Fruit fly (Drosophila melanogaster) whole organism, embryonic: ENCODE data around the gene sals.
A peak's percentile ranks its signal among the peaks of the same experiment; 100 is the strongest.

Experiments used
- ATbp ChIP-seq: fragments of 200-800 bp; sonication (Bioruptor generic); optimal IDR thresholded peaks from 2 replicates; lab custom pipeline; 2017; ENCODE audit warnings: missing biosample characterization, mild to moderate bottlenecking, missing genetic modification characterization, missing genetic modification reagents
- Adf1 ChIP-seq: fragments of 200-800 bp; sonication (Bioruptor generic); IDR thresholded peaks from 2 replicates; pipeline ENCODE4 v1.3.6; 2022; ENCODE audit warnings: missing biosample characterization, missing genetic modification characterization
- CG10462 ChIP-seq: fragments of 200-800 bp; sonication (Bioruptor generic); optimal IDR thresholded peaks from 2 replicates; lab custom pipeline; 2016; ENCODE audit warnings: missing biosample characterization, missing genetic modification characterization
- CG12769 ChIP-seq: fragments of 200-800 bp; sonication (Bioruptor generic); optimal IDR thresholded peaks from 2 replicates; lab custom pipeline; 2019; ENCODE audit warnings: missing biosample characterization, mild to moderate bottlenecking, missing genetic modification characterization, moderate library complexity
- CG13296 ChIP-seq: fragments of 200-800 bp; sonication (Bioruptor generic); optimal IDR thresholded peaks from 3 replicates; lab custom pipeline; 2018; ENCODE audit warnings: missing biosample characterization, mild to moderate bottlenecking, missing genetic modification characterization
- CG13894 ChIP-seq: fragments of 200-800 bp; sonication (Bioruptor generic); optimal IDR thresholded peaks from 3 replicates; lab custom pipeline; 2018; ENCODE audit warnings: missing biosample characterization, mild to moderate bottlenecking, missing genetic modification characterization, moderate library complexity
- CG15011 ChIP-seq: fragments of 200-800 bp; sonication (Bioruptor generic); optimal IDR thresholded peaks from 3 replicates; lab custom pipeline; 2018; ENCODE audit warnings: missing biosample characterization, mild to moderate bottlenecking, missing genetic modification characterization
- CG16779 ChIP-seq: fragments of 200-800 bp; sonication (Bioruptor generic); IDR thresholded peaks from 2 replicates; pipeline ENCODE4 v1.3.6; 2022; ENCODE audit warnings: missing biosample characterization, missing genetic modification characterization
- CG17385 ChIP-seq: fragments of 200-800 bp; sonication (Bioruptor generic); optimal IDR thresholded peaks from 3 replicates; lab custom pipeline; 2018; ENCODE audit warnings: missing biosample characterization, mild to moderate bottlenecking, missing genetic modification characterization
- CG2202 ChIP-seq: fragments of 200-800 bp; sonication (Bioruptor generic); optimal IDR thresholded peaks from 2 replicates; lab custom pipeline; 2018; ENCODE audit warnings: missing biosample characterization, mild to moderate bottlenecking, missing genetic modification characterization
- CG2678 ChIP-seq: fragments of 200-800 bp; sonication (Bioruptor generic); optimal IDR thresholded peaks from 3 replicates; lab custom pipeline; 2019; ENCODE audit warnings: missing biosample characterization, mild to moderate bottlenecking, missing genetic modification characterization, moderate library complexity
- CG2712 ChIP-seq: fragments of 200-800 bp; optimal IDR thresholded peaks from 3 replicates; lab custom pipeline; 2019; ENCODE audit warnings: missing biosample characterization, mild to moderate bottlenecking, missing genetic modification characterization, moderate library complexity
- CG32772 ChIP-seq: fragments of 200-800 bp; sonication (Bioruptor generic); IDR thresholded peaks from 2 replicates; pipeline ENCODE4 v1.3.6; 2022; ENCODE audit warnings: missing biosample characterization, missing genetic modification characterization
- CG42726 ChIP-seq: fragments of 200-800 bp; sonication (Bioruptor generic); IDR thresholded peaks from 2 replicates; pipeline ENCODE4 v1.3.6; 2022; ENCODE audit warnings: missing biosample characterization, missing genetic modification characterization; ENCODE audit not compliant: partially characterized antibody
- CG4707 ChIP-seq: fragments of 200-800 bp; sonication (Bioruptor generic); optimal IDR thresholded peaks from 2 replicates; lab custom pipeline; 2018; ENCODE audit warnings: missing biosample characterization, mild to moderate bottlenecking, missing genetic modification characterization, moderate library complexity
- CG5953 ChIP-seq: fragments of 200-800 bp; sonication (Bioruptor generic); IDR thresholded peaks from 2 replicates; pipeline ENCODE4 v1.3.6; 2022; ENCODE audit warnings: missing biosample characterization, missing genetic modification characterization
- CG6272 ChIP-seq: fragments of 200-800 bp; sonication (Bioruptor generic); IDR thresholded peaks from 2 replicates; pipeline ENCODE4 v1.3.6; 2022; ENCODE audit warnings: missing biosample characterization, missing genetic modification characterization
- CG8290 ChIP-seq, 3 experiments: fragments of 200-800 bp; sonication (Bioruptor generic); optimal IDR thresholded peaks; 2 replicates each; lab custom pipeline; 2016 to 2019; ENCODE audit warnings: missing biosample characterization in 3 of 3, missing genetic modification characterization in 3 of 3, mild to moderate bottlenecking in 2 of 3, moderate library complexity in 1 of 3
- CHES-1-like ChIP-seq: fragments of 200-800 bp; sonication (Bioruptor generic); optimal IDR thresholded peaks from 2 replicates; lab custom pipeline; 2016; ENCODE audit warnings: missing biosample characterization, missing genetic modification characterization
- Chrac-16 ChIP-seq: fragments of 200-800 bp; sonication (Bioruptor generic); optimal IDR thresholded peaks from 3 replicates; lab custom pipeline; 2016; ENCODE audit warnings: missing biosample characterization, missing genetic modification characterization
- Deaf1 ChIP-seq: fragments of 200-800 bp; optimal IDR thresholded peaks from 3 replicates; lab custom pipeline; 2019; ENCODE audit warnings: missing biosample characterization, mild to moderate bottlenecking, missing genetic modification characterization, moderate library complexity
- HLH3B ChIP-seq: fragments of 200-800 bp; sonication (Bioruptor generic); IDR thresholded peaks from 2 replicates; pipeline ENCODE4 v1.3.6; 2022; ENCODE audit warnings: missing biosample characterization, missing genetic modification characterization
- Hmx ChIP-seq: fragments of 200-800 bp; sonication (Bioruptor generic); optimal IDR thresholded peaks from 2 replicates; lab custom pipeline; 2016; ENCODE audit warnings: missing biosample characterization, missing genetic modification characterization
- Hr3 ChIP-seq: fragments of 200-800 bp; sonication (Bioruptor generic); optimal IDR thresholded peaks from 3 replicates; lab custom pipeline; 2016; ENCODE audit warnings: missing biosample characterization, missing genetic modification characterization
- Hr78 ChIP-seq, 2 experiments: fragments of 200-800 bp in 1 of 2; fragments of >200 bp in 1 of 2; sonication (Bioruptor generic) in 1 of 2; optimal IDR thresholded peaks; 2 replicates each; lab custom pipeline; 2017 to 2019; ENCODE audit warnings: missing biosample characterization in 2 of 2, missing genetic modification characterization in 2 of 2, mild to moderate bottlenecking in 1 of 2, moderate library complexity in 1 of 2
- NC2α ChIP-seq: fragments of 200-800 bp; sonication (Bioruptor generic); optimal IDR thresholded peaks from 2 replicates; lab custom pipeline; 2016; ENCODE audit warnings: missing biosample characterization, missing genetic modification characterization
- NfI ChIP-seq: fragments of 200-800 bp; sonication (Bioruptor generic); optimal IDR thresholded peaks from 3 replicates; lab custom pipeline; 2018; ENCODE audit warnings: missing biosample characterization, mild to moderate bottlenecking, missing genetic modification characterization, moderate library complexity
- Opbp ChIP-seq: fragments of 200-800 bp; sonication (Bioruptor generic); IDR thresholded peaks from 3 replicates; pipeline ENCODE4 v1.3.6; 2022; ENCODE audit warnings: missing biosample characterization, missing genetic modification characterization; ENCODE audit not compliant: partially characterized antibody
- Xrp1 ChIP-seq: fragments of 200-800 bp; sonication (Bioruptor generic); IDR thresholded peaks from 2 replicates; pipeline ENCODE4 v1.3.6; 2022; ENCODE audit warnings: missing biosample characterization, missing genetic modification characterization
- ac ChIP-seq: fragments of 200-800 bp; sonication (Bioruptor generic); optimal IDR thresholded peaks from 3 replicates; lab custom pipeline; 2017; ENCODE audit warnings: missing biosample characterization, mild to moderate bottlenecking, missing genetic modification characterization
- al ChIP-seq: fragments of 200-800 bp; sonication (Bioruptor generic); IDR thresholded peaks from 2 replicates; pipeline ENCODE4 v1.3.6; 2022; ENCODE audit warnings: missing biosample characterization, missing genetic modification characterization
- bowl ChIP-seq: fragments of 200-800 bp; sonication (Bioruptor generic); IDR thresholded peaks from 2 replicates; pipeline ENCODE4 v1.3.6; 2022; ENCODE audit warnings: missing biosample characterization, missing genetic modification characterization
- cato ChIP-seq: fragments of 200-800 bp; sonication (Bioruptor generic); optimal IDR thresholded peaks from 2 replicates; lab custom pipeline; 2016; ENCODE audit warnings: missing biosample characterization, missing genetic modification characterization, borderline replicate concordance
- caup ChIP-seq: fragments of 200-800 bp; sonication (Bioruptor generic); optimal IDR thresholded peaks from 3 replicates; lab custom pipeline; 2017; ENCODE audit warnings: missing biosample characterization, mild to moderate bottlenecking, missing genetic modification characterization, moderate library complexity; ENCODE audit not compliant: severe bottlenecking
- cwo ChIP-seq: fragments of 200-800 bp; sonication (Bioruptor generic); optimal IDR thresholded peaks from 3 replicates; lab custom pipeline; 2017; ENCODE audit warnings: missing biosample characterization, missing genetic modification characterization, mild to moderate bottlenecking, moderate library complexity, missing genetic modification reagents
- dysf ChIP-seq: fragments of 200-800 bp; sonication (Bioruptor generic); IDR thresholded peaks from 3 replicates; pipeline ENCODE4 v1.3.6; 2022; ENCODE audit warnings: missing biosample characterization, missing genetic modification characterization
- esg ChIP-seq: fragments of 200-800 bp; sonication (Bioruptor generic); conservative IDR thresholded peaks from 2 replicates; pipeline ENCODE4 v1.3.6; 2022; ENCODE audit warnings: missing biosample characterization, missing genetic modification characterization
- ftz-f1 ChIP-seq: fragments of 200-800 bp; sonication (Bioruptor generic); optimal IDR thresholded peaks from 2 replicates; lab custom pipeline; 2016; ENCODE audit warnings: missing biosample characterization, missing genetic modification characterization
- gcm ChIP-seq: fragments of 200-800 bp; sonication (Bioruptor generic); optimal IDR thresholded peaks from 2 replicates; lab custom pipeline; 2019; ENCODE audit warnings: missing biosample characterization, mild to moderate bottlenecking, missing genetic modification characterization, moderate library complexity
- gro ChIP-seq: fragments of 200-800 bp; sonication (Bioruptor generic); optimal IDR thresholded peaks from 2 replicates; lab custom pipeline; 2016; ENCODE audit warnings: missing biosample characterization, missing genetic modification characterization
- hkb ChIP-seq, 2 experiments: fragments of 200-800 bp in 1 of 2; fragments of >200 bp in 1 of 2; sonication (Bioruptor generic) in 1 of 2; IDR thresholded peaks in 1 of 2; optimal IDR thresholded peaks in 1 of 2; 2 replicates each; pipeline versions ENCODE4 v1.3.6 to Lab custom; 2017 to 2022; ENCODE audit warnings: missing biosample characterization in 1 of 2, missing genetic modification characterization in 1 of 2
- jigr1 ChIP-seq: fragments of 200-800 bp; sonication (Bioruptor generic); IDR thresholded peaks from 3 replicates; pipeline ENCODE4 v1.3.6; 2022; ENCODE audit warnings: missing biosample characterization, missing genetic modification characterization
- lilli ChIP-seq: fragments of 200-800 bp; sonication (Bioruptor generic); optimal IDR thresholded peaks from 3 replicates; lab custom pipeline; 2016; ENCODE audit warnings: missing biosample characterization, missing genetic modification characterization
- org-1 ChIP-seq: fragments of 200-800 bp; sonication (Bioruptor generic); optimal IDR thresholded peaks from 2 replicates; lab custom pipeline; 2017; ENCODE audit warnings: missing biosample characterization, missing genetic modification characterization
- phol ChIP-seq: fragments of 200-800 bp; sonication (Bioruptor generic); optimal IDR thresholded peaks from 3 replicates; lab custom pipeline; 2018; ENCODE audit warnings: missing biosample characterization, mild to moderate bottlenecking, missing genetic modification characterization, moderate library complexity
- ranshi ChIP-seq: fragments of 200-800 bp; sonication (Bioruptor generic); IDR thresholded peaks from 2 replicates; pipeline ENCODE4 v1.3.6; 2022; ENCODE audit warnings: missing biosample characterization, missing genetic modification characterization
- salm ChIP-seq: fragments of 200-800 bp; sonication (Bioruptor generic); optimal IDR thresholded peaks from 2 replicates; lab custom pipeline; 2018; ENCODE audit warnings: missing biosample characterization, mild to moderate bottlenecking, missing genetic modification characterization
- tin ChIP-seq: fragments of 200-800 bp; sonication (Bioruptor generic); optimal IDR thresholded peaks from 3 replicates; lab custom pipeline; 2016; ENCODE audit warnings: missing biosample characterization, missing genetic modification characterization
- vnd ChIP-seq: fragments of 200-800 bp; sonication (Bioruptor generic); IDR thresholded peaks from 3 replicates; pipeline ENCODE4 v1.3.6; 2022; ENCODE audit warnings: missing biosample characterization, missing genetic modification characterization; ENCODE audit not compliant: partially characterized antibody

The sals gene

DNA sequence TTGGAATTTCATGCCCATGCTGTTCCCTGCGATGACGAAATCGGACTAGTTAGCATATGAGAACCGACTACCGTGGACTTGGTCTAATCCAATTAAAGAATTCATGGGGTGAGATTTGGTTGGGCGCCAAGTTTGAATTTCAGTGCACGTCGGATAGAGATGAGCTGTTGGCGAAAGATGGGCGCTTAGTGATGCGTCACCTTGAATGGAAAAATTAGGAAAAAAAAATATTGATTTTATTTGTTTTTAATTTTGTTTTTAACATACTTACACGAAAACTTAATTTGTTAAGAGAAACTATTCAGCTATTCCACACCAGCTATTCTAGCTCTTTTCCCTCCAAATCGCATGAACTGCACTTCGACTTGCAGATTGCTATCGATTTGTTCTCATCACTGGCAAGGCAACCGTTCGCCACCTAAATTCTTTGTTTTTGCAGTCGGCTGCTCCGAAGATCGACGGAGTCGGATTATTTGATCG is 29.9 kb downstream of the sals start, which contains the start of the genes ninaG and Sptz (continued):
- TF ChIP-seq Chrac-16 (GFP tag; lab: Kevin White, UChicago) = peak; percentile 96
- TF ChIP-seq Hr78 (GFP tag; optimal IDR thresholded peaks at IDR 0.05; lab: Kevin White, UChicago) = no peak
- peak; percentile 98 for TF ChIP-seq lilli (GFP tag; lab: Kevin White, UChicago)
- TF ChIP-seq vnd (GFP tag; lab: Robert Waterston, UW) = 0 out of 3 replicates have a peak, but pooled peaks have one; percentile 30
- peak; percentile 84 for TF ChIP-seq caup (GFP tag; lab: Kevin White, UChicago)
- peak; percentile 91 for TF ChIP-seq CG2678 (tag; lab: Kevin White, UChicago)
- TF ChIP-seq CG6272 = peak; percentile 97
- no peak for TF ChIP-seq CG42726 (GFP tag; lab: Robert Waterston, UW)
- peak; percentile 78 for TF ChIP-seq org-1 (GFP tag; lab: Kevin White, UChicago)
- peak; percentile 81 for TF ChIP-seq Adf1 (GFP tag; lab: Robert Waterston, UW)
- TF ChIP-seq CG12769 = no peak
- no peak for TF ChIP-seq ATbp
- TF ChIP-seq gcm = peak; percentile 81
- peak; percentile 91 for TF ChIP-seq cato (GFP tag; lab: Kevin White, UChicago)
- TF ChIP-seq CG2712 = peak; percentile 94
- peak; percentile 86 for TF ChIP-seq NC2α (GFP tag; lab: Kevin White, UChicago)
- TF ChIP-seq hkb (optimal IDR thresholded peaks at IDR 0.05; lab: Kevin White, UChicago) = peak; percentile 51
- TF ChIP-seq hkb (GFP tag; IDR thresholded peaks at IDR 0.05; lab: Robert Waterston, UW) = peak; percentile 94
- peak; percentile 39 for TF ChIP-seq CG4707 (GFP tag; lab: Kevin White, UChicago)
- TF ChIP-seq CHES-1-like (GFP tag; lab: Kevin White, UChicago) = peak; percentile 93
- TF ChIP-seq dysf (GFP tag; lab: Robert Waterston, UW) = peak; percentile 97
- peak; percentile 97 for TF ChIP-seq Xrp1 (GFP tag; lab: Robert Waterston, UW)
- peak; percentile 96 for TF ChIP-seq esg (GFP tag; lab: Robert Waterston, UW)
- peak; percentile 96 for TF ChIP-seq phol (tag; lab: Kevin White, UChicago)
- TF ChIP-seq salm (tag; lab: Kevin White, UChicago) = peak; percentile 62
- peak; percentile 70 for TF ChIP-seq CG16779 (GFP tag; lab: Robert Waterston, UW)
- TF ChIP-seq HLH3B (GFP tag; lab: Robert Waterston, UW) = peak; percentile 95
- peak; percentile 90 for TF ChIP-seq NfI
- TF ChIP-seq CG10462 (GFP tag; lab: Kevin White, UChicago) = peak; percentile 95
- TF ChIP-seq CG17385 (GFP tag; lab: Kevin White, UChicago) = peak; percentile 78
- peak; percentile 95 for TF ChIP-seq Hr3
- peak; percentile 53 for TF ChIP-seq ac (GFP tag; lab: Kevin White, UChicago)
- TF ChIP-seq cwo (GFP tag; lab: Kevin White, UChicago) = peak; percentile 78
- TF ChIP-seq Opbp (GFP tag; lab: Robert Waterston, UW) = peak; percentile 38; the same call in 1 of the 3 replicates
- TF ChIP-seq CG8290 (GFP tag; optimal IDR thresholded peaks at IDR 0.05; lab: Kevin White, UChicago) = no peak
- TF ChIP-seq CG8290 (tag; optimal IDR thresholded peaks at IDR 0.05; lab: Kevin White, UChicago) = peak in 1 of 2 experiments; percentile 46
- peak; percentile 80 for TF ChIP-seq CG2202 (tag; lab: Kevin White, UChicago)
- peak; percentile 87 for TF ChIP-seq CG5953 (GFP tag; lab: Robert Waterston, UW)
- TF ChIP-seq Hmx (GFP tag; lab: Kevin White, UChicago) = peak; percentile 87
- peak; percentile 80 for TF ChIP-seq bowl (GFP tag; lab: Robert Waterston, UW)
- TF ChIP-seq CG13894 (tag; lab: Kevin White, UChicago) = no peak
- peak; percentile 90 for TF ChIP-seq jigr1 (GFP tag; lab: Robert Waterston, UW)
- peak; percentile 96 for TF ChIP-seq CG32772 (GFP tag; lab: Robert Waterston, UW)
- peak; percentile 70 for TF ChIP-seq CG13296
- no peak for TF ChIP-seq gro
- peak; percentile 89 for TF ChIP-seq ftz-f1 (GFP tag; lab: Kevin White, UChicago)
- peak; percentile 75 for TF ChIP-seq CG15011 (GFP tag; lab: Kevin White, UChicago)
- TF ChIP-seq tin (GFP tag; lab: Kevin White, UChicago) = peak; percentile 97
- peak; percentile 94 for TF ChIP-seq al (GFP tag; lab: Robert Waterston, UW)
- TF ChIP-seq Deaf1 (tag; lab: Kevin White, UChicago) = peak; percentile 82
- TF ChIP-seq ranshi (GFP tag; lab: Robert Waterston, UW) = peak; percentile 95
